Worm (Caenorhabditis elegans) whole organism, late embryonic: ENCODE results near the gene lips-2.
A peak's percentile ranks its signal among the peaks of the same experiment; 100 is the strongest.

ENCODE experiments used
- C08G9.2 ChIP-seq: sonication (generic microtip); optimal IDR thresholded peaks from 2 replicates; lab custom pipeline; 2016; ENCODE audit warnings: mild to moderate bottlenecking, missing genetic modification characterization, moderate library complexity, missing compliant biosample characterization
- K02D7.2 ChIP-seq: sonication (generic microtip); optimal IDR thresholded peaks from 2 replicates; lab custom pipeline; 2017; ENCODE audit warnings: mild to moderate bottlenecking, missing genetic modification characterization, missing compliant biosample characterization
- K09A11.1 ChIP-seq: sonication (generic microtip); optimal IDR thresholded peaks from 2 replicates; lab custom pipeline; 2017; ENCODE audit warnings: antibody characterized with exemption, mild to moderate bottlenecking, missing genetic modification characterization, missing compliant biosample characterization; ENCODE audit not compliant: insufficient read depth
- T23F11.4 ChIP-seq: fragments of 200-800 bp; sonication (Bioruptor generic); optimal IDR thresholded peaks from 2 replicates; lab custom pipeline; 2018; ENCODE audit warnings: mild to moderate bottlenecking, missing genetic modification characterization, missing compliant biosample characterization
- Y22D7AL.16 ChIP-seq: sonication (generic microtip); optimal IDR thresholded peaks from 2 replicates; lab custom pipeline; 2016; ENCODE audit warnings: missing genetic modification characterization, missing compliant biosample characterization
- ahr-1 ChIP-seq: sonication (generic microtip); optimal IDR thresholded peaks from 2 replicates; lab custom pipeline; 2016; ENCODE audit warnings: missing genetic modification characterization, missing compliant biosample characterization
- ama-1 ChIP-seq: fragments of 150-350 bp; optimal IDR thresholded peaks from 2 replicates; lab custom pipeline; 2014
- ceh-14 ChIP-seq: sonication (generic microtip); optimal IDR thresholded peaks from 2 replicates; lab custom pipeline; 2016; ENCODE audit warnings: missing genotype, missing genetic modification characterization, missing compliant biosample characterization
- ceh-2 ChIP-seq: sonication (generic microtip); optimal IDR thresholded peaks from 2 replicates; lab custom pipeline; 2016; ENCODE audit warnings: missing genotype, missing genetic modification characterization, missing compliant biosample characterization
- ceh-22 ChIP-seq: sonication (generic microtip); optimal IDR thresholded peaks from 2 replicates; lab custom pipeline; 2017; ENCODE audit warnings: missing biosample characterization, missing genetic modification characterization
- ceh-24 ChIP-seq: sonication (generic microtip); optimal IDR thresholded peaks from 2 replicates; lab custom pipeline; 2016; ENCODE audit warnings: mild to moderate bottlenecking, missing genetic modification characterization, missing compliant biosample characterization
- ceh-34 ChIP-seq: sonication (generic microtip); optimal IDR thresholded peaks from 2 replicates; lab custom pipeline; 2016; ENCODE audit warnings: mild to moderate bottlenecking, missing genetic modification characterization, missing compliant biosample characterization
- ceh-45 ChIP-seq: fragments of 200-800 bp; sonication (Bioruptor generic); IDR thresholded peaks from 2 replicates; pipeline ENCODE4 v1.3.6; 2022; ENCODE audit warnings: missing genetic modification reagents, missing genetic modification characterization, missing compliant biosample characterization
- ceh-6 ChIP-seq: fragments of 200-800 bp; sonication (Bioruptor generic); optimal IDR thresholded peaks from 2 replicates; lab custom pipeline; 2018; ENCODE audit warnings: mild to moderate bottlenecking, missing genetic modification characterization, missing compliant biosample characterization
- che-1 ChIP-seq: sonication (generic microtip); optimal IDR thresholded peaks from 2 replicates; lab custom pipeline; 2016; ENCODE audit warnings: mild to moderate bottlenecking, missing genetic modification characterization, missing compliant biosample characterization
- elt-2 ChIP-seq: sonication (generic microtip); optimal IDR thresholded peaks from 2 replicates; lab custom pipeline; 2016; ENCODE audit warnings: missing genetic modification reagents, missing genetic modification characterization, missing compliant biosample characterization
- ets-4 ChIP-seq: sonication (generic microtip); optimal IDR thresholded peaks from 2 replicates; lab custom pipeline; 2016; ENCODE audit warnings: missing genetic modification characterization, missing compliant biosample characterization
- fkh-10 ChIP-seq: fragments of 150-350 bp; optimal IDR thresholded peaks from 2 replicates; lab custom pipeline; 2014; ENCODE audit warnings: missing biosample characterization, missing genetic modification reagents, missing genetic modification characterization
- hlh-30 ChIP-seq: sonication (generic microtip); optimal IDR thresholded peaks from 2 replicates; lab custom pipeline; 2017; ENCODE audit warnings: antibody characterized with exemption, missing genetic modification characterization, missing compliant biosample characterization; ENCODE audit not compliant: insufficient read depth
- hlh-6 ChIP-seq: sonication (generic microtip); optimal IDR thresholded peaks from 2 replicates; lab custom pipeline; 2016; ENCODE audit warnings: missing genotype, missing genetic modification characterization, missing compliant biosample characterization
- lim-6 ChIP-seq: sonication (generic microtip); optimal IDR thresholded peaks from 2 replicates; lab custom pipeline; 2016; ENCODE audit warnings: missing genetic modification characterization, missing compliant biosample characterization
- lin-11 ChIP-seq: fragments of 200-800 bp; sonication (Bioruptor generic); optimal IDR thresholded peaks from 2 replicates; lab custom pipeline; 2018; ENCODE audit warnings: mild to moderate bottlenecking, missing genetic modification characterization, missing compliant biosample characterization
- madf-2 ChIP-seq: sonication (generic microtip); optimal IDR thresholded peaks from 2 replicates; lab custom pipeline; 2017; ENCODE audit warnings: missing genetic modification characterization, missing compliant biosample characterization
- mec-3 ChIP-seq: sonication (generic microtip); optimal IDR thresholded peaks from 2 replicates; lab custom pipeline; 2016; ENCODE audit warnings: borderline replicate concordance, missing genetic modification characterization, missing compliant biosample characterization
- nfya-1 ChIP-seq: sonication (generic microtip); optimal IDR thresholded peaks from 2 replicates; lab custom pipeline; 2017; ENCODE audit warnings: missing genetic modification characterization, mild to moderate bottlenecking, missing compliant biosample characterization, antibody characterized with exemption, moderate library complexity
- nhr-11 ChIP-seq: fragments of 150-350 bp; optimal IDR thresholded peaks from 2 replicates; lab custom pipeline; 2014; ENCODE audit warnings: missing biosample characterization, missing genetic modification characterization
- nhr-232 ChIP-seq: sonication (generic microtip); optimal IDR thresholded peaks from 2 replicates; lab custom pipeline; 2016; ENCODE audit warnings: missing genetic modification characterization, missing compliant biosample characterization
- npax-4 ChIP-seq: sonication (generic microtip); optimal IDR thresholded peaks from 2 replicates; lab custom pipeline; 2016; ENCODE audit warnings: missing genetic modification characterization, missing compliant biosample characterization
- pag-3 ChIP-seq: sonication (generic microtip); optimal IDR thresholded peaks from 2 replicates; lab custom pipeline; 2016; ENCODE audit warnings: missing compliant biosample characterization, missing genetic modification characterization, borderline replicate concordance
- pat-9 ChIP-seq: fragments of 200-800 bp; sonication (Bioruptor generic); optimal IDR thresholded peaks from 2 replicates; lab custom pipeline; 2018; ENCODE audit warnings: mild to moderate bottlenecking, missing genetic modification characterization, moderate library complexity, missing compliant biosample characterization
- pha-4 ChIP-seq: fragments of 150-350 bp; optimal IDR thresholded peaks from 2 replicates; lab custom pipeline; 2018; ENCODE audit warnings: missing biosample characterization, missing genetic modification reagents, missing genetic modification characterization
- pqm-1 ChIP-seq: sonication (generic microtip); optimal IDR thresholded peaks from 2 replicates; lab custom pipeline; 2016; ENCODE audit warnings: missing genetic modification characterization, missing compliant biosample characterization
- ref-2 ChIP-seq: sonication (generic microtip); optimal IDR thresholded peaks from 2 replicates; lab custom pipeline; 2016; ENCODE audit warnings: missing genetic modification characterization, missing compliant biosample characterization
- rnt-1 ChIP-seq: sonication (generic microtip); optimal IDR thresholded peaks from 2 replicates; lab custom pipeline; 2016; ENCODE audit warnings: missing genetic modification characterization, missing compliant biosample characterization
- sdc-2 ChIP-seq: sonication (generic microtip); optimal IDR thresholded peaks from 2 replicates; lab custom pipeline; 2016; ENCODE audit warnings: missing genotype, missing genetic modification characterization, missing compliant biosample characterization
- syd-9 ChIP-seq: sonication (generic microtip); optimal IDR thresholded peaks from 2 replicates; lab custom pipeline; 2016; ENCODE audit warnings: mild to moderate bottlenecking, missing genetic modification characterization, moderate library complexity, missing compliant biosample characterization
- tbx-2 ChIP-seq: sonication (generic microtip); optimal IDR thresholded peaks from 2 replicates; lab custom pipeline; 2016; ENCODE audit warnings: missing genetic modification characterization, missing compliant biosample characterization
- unc-42 ChIP-seq: sonication (generic microtip); optimal IDR thresholded peaks from 2 replicates; lab custom pipeline; 2016; ENCODE audit warnings: missing genotype, missing genetic modification characterization, missing compliant biosample characterization
- unc-55 ChIP-seq: sonication (generic microtip); optimal IDR thresholded peaks from 2 replicates; lab custom pipeline; 2017; ENCODE audit warnings: missing biosample characterization, missing genetic modification reagents, missing genetic modification characterization
- ztf-16 ChIP-seq: sonication (generic microtip); optimal IDR thresholded peaks from 2 replicates; lab custom pipeline; 2017; ENCODE audit warnings: missing genetic modification characterization, missing compliant biosample characterization

lips-2 gene

ce11 chrX:12320737-12321136 is 35.1 kb downstream of the lips-2 start, which contains the start of gene ceh-40:
Gene ceh-40 (minus strand): TSS chrX:12320777.
- no peak for TF ChIP-seq rnt-1 (tag; lab: Kevin White, UChicago)
- TF ChIP-seq K09A11.1: no peak
- no peak for TF ChIP-seq ceh-22
- no peak for TF ChIP-seq syd-9 (tag; lab: Kevin White, UChicago)
- no peak for TF ChIP-seq Y22D7AL.16
- peak; percentile 35 for TF ChIP-seq tbx-2 (tag; lab: Kevin White, UChicago)
- TF ChIP-seq ref-2: no peak
- TF ChIP-seq ceh-14 (tag; lab: Kevin White, UChicago): no peak
- peak; percentile 49 for TF ChIP-seq unc-55 (GFP tag; lab: Kevin White, UChicago)
- TF ChIP-seq ceh-24 (tag; lab: Kevin White, UChicago): no peak
- TF ChIP-seq npax-4: no peak
- TF ChIP-seq ceh-34 (tag; lab: Kevin White, UChicago): no peak
- TF ChIP-seq T23F11.4: no peak
- no peak for TF ChIP-seq nhr-232
- TF ChIP-seq elt-2 (tag; lab: Kevin White, UChicago): peak; percentile 26

ce11 chrX:12321357-12321756 is 35.8 kb downstream of the lips-2 start, which contains the start of gene F17A2.13:
Gene F17A2.13 (plus strand): TSS chrX:12321657.
- TF ChIP-seq pha-4 (tag; lab: Kevin White, UChicago): no peak
- no peak for TF ChIP-seq unc-55 (GFP tag; lab: Kevin White, UChicago)
- no peak for TF ChIP-seq mec-3 (tag; lab: Kevin White, UChicago)
- no peak for TF ChIP-seq nhr-232
- no peak for TF ChIP-seq ceh-45 (GFP tag; lab: Robert Waterston, UW)
- no peak for TF ChIP-seq pqm-1 (tag; lab: Kevin White, UChicago)
- TF ChIP-seq ahr-1: no peak

- TF ChIP-seq K09A11.1 (no peak), lim-6 (tag; lab: Kevin White, UChicago) (no peak), ceh-6 (GFP tag; lab: Kevin White, UChicago) (no peak), C08G9.2 (tag; lab: Kevin White, UChicago) (no peak), fkh-10 (GFP tag; lab: Kevin White, UChicago) (no peak), nfya-1 (tag; lab: Kevin White, UChicago) (no peak), T23F11.4 (no peak), ceh-34 (tag; lab: Kevin White, UChicago) (no peak), hlh-6 (tag; lab: Kevin White, UChicago) (no peak), unc-42 (no peak), nhr-11 (tag; lab: Kevin White, UChicago) (no peak), ama-1 (no peak), lin-11 (tag; lab: Kevin White, UChicago) (no peak), ahr-1 (no peak), ceh-24 (tag; lab: Kevin White, UChicago) (no peak), ceh-14 (tag; lab: Kevin White, UChicago) (no peak), ceh-2 (tag; lab: Kevin White, UChicago) (no peak), ets-4 (tag; lab: Kevin White, UChicago) (no peak)
Observed at ce11 chrX:12323439-12323838, 37.8 kb downstream of the lips-2 start, which contains the start of gene srd-40. Gene srd-40 (plus strand): TSS chrX:12323739.

- TF ChIP-seq K02D7.2 (tag; lab: Kevin White, UChicago): no peak
- no peak for TF ChIP-seq fkh-10 (GFP tag; lab: Kevin White, UChicago)
- TF ChIP-seq ceh-34 (tag; lab: Kevin White, UChicago): no peak
- no peak for TF ChIP-seq lin-11 (tag; lab: Kevin White, UChicago)
- no peak for TF ChIP-seq ztf-16 (tag; lab: Kevin White, UChicago)
- no peak for TF ChIP-seq pqm-1 (tag; lab: Kevin White, UChicago)
- TF ChIP-seq pat-9 (tag; lab: Kevin White, UChicago): no peak
- TF ChIP-seq hlh-30 (tag; lab: Kevin White, UChicago): no peak
- TF ChIP-seq madf-2 (tag; lab: Kevin White, UChicago): no peak
- no peak for TF ChIP-seq ama-1
- no peak for TF ChIP-seq elt-2 (tag; lab: Kevin White, UChicago)
- TF ChIP-seq lim-6 (tag; lab: Kevin White, UChicago): no peak
- TF ChIP-seq nhr-11 (tag; lab: Kevin White, UChicago): no peak
- TF ChIP-seq sdc-2: no peak
- no peak for TF ChIP-seq unc-55 (GFP tag; lab: Kevin White, UChicago)
- no peak for TF ChIP-seq pag-3 (tag; lab: Kevin White, UChicago)
- no peak for TF ChIP-seq ceh-22
- no peak for TF ChIP-seq ahr-1
- TF ChIP-seq che-1 (tag; lab: Kevin White, UChicago): no peak
Observed at ce11 chrX:12326424-12326823, 40.8 kb downstream of the lips-2 start, which contains the start of gene srd-41. Gene srd-41 (plus strand): TSS chrX:12326724.
